Fruit fly (Drosophila melanogaster): Measurements from ENCODE around the gene CG10584.

Gene CG10584

DNA sequence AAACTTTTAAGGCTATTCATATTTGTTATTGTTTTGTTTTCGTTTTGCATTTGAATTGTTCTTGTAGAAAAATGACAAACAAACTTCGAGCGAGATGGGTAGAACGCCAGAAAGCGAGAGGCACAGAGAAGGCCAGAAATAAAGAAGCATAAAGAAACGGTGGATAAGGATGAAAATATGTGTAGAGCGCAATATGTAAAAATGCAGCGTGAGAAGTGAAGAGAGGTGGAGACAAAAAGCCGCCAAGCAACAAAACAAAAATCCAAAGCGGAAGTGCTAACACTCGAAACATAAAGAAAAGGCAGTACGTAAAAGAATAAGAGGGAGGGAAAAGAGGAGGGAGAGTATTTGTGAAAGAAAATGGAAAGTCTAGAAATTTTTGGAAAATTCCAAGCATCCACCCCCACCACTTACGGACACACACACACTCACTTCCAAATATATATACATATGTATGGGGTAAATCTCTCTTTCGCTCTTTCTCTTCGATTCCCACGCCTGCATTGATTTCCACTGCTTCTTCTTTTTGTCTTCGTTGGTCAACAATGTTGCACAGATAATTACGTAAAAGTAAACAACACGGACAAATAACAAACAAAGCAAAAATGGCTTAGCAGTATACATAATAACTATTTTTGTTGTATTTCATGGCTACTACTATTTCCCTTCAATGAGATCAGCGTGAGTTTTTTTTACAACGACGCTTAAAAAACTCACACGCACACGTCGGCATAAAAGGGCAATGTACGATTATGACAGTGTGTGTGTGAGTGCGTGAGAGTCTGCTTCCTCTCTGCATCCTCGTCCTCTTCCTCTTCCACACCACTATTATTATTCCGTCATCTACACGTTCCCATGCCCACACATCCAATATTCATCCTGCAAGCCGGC is 23.6 kb downstream of the CG10584 start:
- TF ChIP-seq CG6163 (GFP tag; IDR thresholded peaks at IDR 0.05) (peak; percentile 57; the same call in 2 of the 3 replicates), CG11762 (GFP tag; optimal IDR thresholded peaks at IDR 0.05; ENCODE audit: insufficient read depth) (no peak), dsx (GFP tag; optimal IDR thresholded peaks at IDR 0.05; ENCODE audit: poor library complexity, severe bottlenecking) (peak; percentile 98)

dm6 chr3L:20999639-21000038 is 31.5 kb downstream of the CG10584 start:
- TF ChIP-seq CG34406 (GFP tag; optimal IDR thresholded peaks at IDR 0.05) (no peak), Met (GFP tag; optimal IDR thresholded peaks at IDR 0.05) (no peak), CG10669 (GFP tag; optimal IDR thresholded peaks at IDR 0.05) (no peak), topi (GFP tag; optimal IDR thresholded peaks at IDR 0.05) (no peak), esn (GFP tag; optimal IDR thresholded peaks at IDR 0.05) (no peak), cyc (GFP tag; optimal IDR thresholded peaks at IDR 0.05) (no peak), Eip75B (GFP tag; optimal IDR thresholded peaks at IDR 0.05) (no peak), CG6854 (GFP tag; optimal IDR thresholded peaks at IDR 0.05) (no peak), Lpt (GFP tag; optimal IDR thresholded peaks at IDR 0.05) (no peak), fkh (GFP tag; optimal IDR thresholded peaks at IDR 0.05) (no peak), ss (GFP tag; optimal IDR thresholded peaks at IDR 0.05) (no peak), CG8632 (GFP tag; optimal IDR thresholded peaks at IDR 0.05) (no peak)

dm6 chr3L:20991373-20991772 is 39.8 kb downstream of the CG10584 start, which contains the start of gene CG12984:
TSS of gene CG12984 (plus strand) at chr3L:20991673.
- TF ChIP-seq lz (GFP tag; optimal IDR thresholded peaks at IDR 0.05) (no peak), esn (GFP tag; optimal IDR thresholded peaks at IDR 0.05) (no peak), Sox15 (GFP tag; optimal IDR thresholded peaks at IDR 0.05) (no peak), fd59A (GFP tag; optimal IDR thresholded peaks at IDR 0.05) (no peak), Hr39 (GFP tag; optimal IDR thresholded peaks at IDR 0.05) (no peak), CG11902 (GFP tag; optimal IDR thresholded peaks at IDR 0.05) (no peak), CG34406 (GFP tag; optimal IDR thresholded peaks at IDR 0.05) (no peak), CG6792 (GFP tag; optimal IDR thresholded peaks at IDR 0.05) (no peak)

- TF ChIP-seq Sox14 (GFP tag; optimal IDR thresholded peaks at IDR 0.05) (no peak), Eip93F (GFP tag; optimal IDR thresholded peaks at IDR 0.05) (no peak), CG34406 (GFP tag; optimal IDR thresholded peaks at IDR 0.05) (peak; percentile 67), Eip78C (GFP tag) (peak; percentile 88), topi (GFP tag; optimal IDR thresholded peaks at IDR 0.05) (peak; percentile 52), fd85E (GFP tag; optimal IDR thresholded peaks at IDR 0.05) (no peak), CG9139 (GFP tag; optimal IDR thresholded peaks at IDR 0.05) (peak; percentile 26), Met (GFP tag; optimal IDR thresholded peaks at IDR 0.05) (peak; percentile 49), CG6808 (GFP tag; optimal IDR thresholded peaks at IDR 0.05) (peak; percentile 19), CG11294 (GFP tag; IDR thresholded peaks at IDR 0.05) (no peak), esn (GFP tag; optimal IDR thresholded peaks at IDR 0.05) (peak; percentile 61), CG10631 (GFP tag; optimal IDR thresholded peaks at IDR 0.05) (peak; percentile 49), CG6854 (GFP tag; optimal IDR thresholded peaks at IDR 0.05) (no peak), Ets96B (tag; optimal IDR thresholded peaks at IDR 0.05) (peak; percentile 77), CG31627 (GFP tag; optimal IDR thresholded peaks at IDR 0.05) (peak; percentile 22), fd59A (GFP tag; optimal IDR thresholded peaks at IDR 0.05) (peak; percentile 50), net (GFP tag; optimal IDR thresholded peaks at IDR 0.05) (no peak), Gug (GFP tag; IDR thresholded peaks at IDR 0.05) (no peak), salr (GFP tag; optimal IDR thresholded peaks at IDR 0.05) (no peak), Blimp-1 (GFP tag; optimal IDR thresholded peaks at IDR 0.05) (no peak), svp (GFP tag) (peak; percentile 89), CG15336 (GFP tag; IDR thresholded peaks at IDR 0.05) (no peak), Hr4 (GFP tag; optimal IDR thresholded peaks at IDR 0.05) (no peak), CG11902 (GFP tag; optimal IDR thresholded peaks at IDR 0.05) (peak; percentile 8), Sox15 (GFP tag; optimal IDR thresholded peaks at IDR 0.05) (no peak), fkh (GFP tag; optimal IDR thresholded peaks at IDR 0.05) (no peak), ss (GFP tag; optimal IDR thresholded peaks at IDR 0.05) (peak; percentile 22 to 65), Hr39 (GFP tag; optimal IDR thresholded peaks at IDR 0.05) (no peak), spab (GFP tag; optimal IDR thresholded peaks at IDR 0.05) (peak; percentile 51), Hr38 (GFP tag; optimal IDR thresholded peaks at IDR 0.05) (no peak), CG8119 (GFP tag; IDR thresholded peaks at IDR 0.05) (0 out of 3 replicates have a peak, but pooled peaks have one; percentile 21), CG16779 (tag; optimal IDR thresholded peaks at IDR 0.05) (no peak), acj6 (GFP tag; optimal IDR thresholded peaks at IDR 0.05) (peak; percentile 61)
These were observed 40.9 kb downstream of the CG10584 start for dm6 chr3L:20990231-20990630.
